Fruit fly (Drosophila melanogaster) whole organism, wandering third instar larva: Measurements from ENCODE around the gene CG11999.
A peak's percentile ranks its signal among the peaks of the same experiment; 100 is the strongest.

ENCODE experiments used
- Abd-B ChIP-seq: fragments of >200 bp; optimal IDR thresholded peaks from 2 replicates; lab custom pipeline; 2017; ENCODE audit warnings: missing biosample characterization, missing genetic modification characterization
- CG9705 ChIP-seq: fragments of 200-800 bp; sonication (Bioruptor generic); optimal IDR thresholded peaks from 2 replicates; lab custom pipeline; 2018; ENCODE audit warnings: missing biosample characterization, mild to moderate bottlenecking, missing genetic modification characterization
- Dfd ChIP-seq: fragments of >200 bp; optimal IDR thresholded peaks from 2 replicates; lab custom pipeline; 2017; ENCODE audit warnings: missing biosample characterization, missing genetic modification characterization
- Rel ChIP-seq, 2 experiments: fragments of 200-800 bp; sonication (Bioruptor generic) in 1 of 2; optimal IDR thresholded peaks; 2 replicates in 1 of 2; 3 replicates in 1 of 2; lab custom pipeline; 2016 to 2019; ENCODE audit warnings: mild to moderate bottlenecking in 2 of 2, missing biosample characterization in 2 of 2, missing genetic modification characterization in 2 of 2, moderate library complexity in 1 of 2
- Sp1 ChIP-seq: fragments of 200-800 bp; sonication (Bioruptor generic); optimal IDR thresholded peaks from 3 replicates; lab custom pipeline; 2019; ENCODE audit warnings: missing biosample characterization, mild to moderate bottlenecking, missing genetic modification characterization, moderate library complexity
- ey ChIP-seq: fragments of 200-800 bp; sonication (Bioruptor generic); optimal IDR thresholded peaks from 2 replicates; lab custom pipeline; 2016; ENCODE audit warnings: missing biosample characterization, missing genetic modification characterization
- fru ChIP-seq: fragments of 200-800 bp; sonication (Bioruptor generic); optimal IDR thresholded peaks from 3 replicates; lab custom pipeline; 2016; ENCODE audit warnings: missing biosample characterization, mild to moderate bottlenecking, missing genetic modification characterization
- jim ChIP-seq: fragments of 175-275, 200-325 bp; sonication (Bioruptor generic); optimal IDR thresholded peaks from 2 replicates; lab custom pipeline; 2016; ENCODE audit warnings: missing biosample characterization, mild to moderate bottlenecking, missing genetic modification characterization
- lola ChIP-seq: fragments of >200 bp; optimal IDR thresholded peaks from 2 replicates; lab custom pipeline; 2017; ENCODE audit warnings: missing biosample characterization, missing genetic modification characterization
- pan ChIP-seq: fragments of >200 bp; optimal IDR thresholded peaks from 2 replicates; lab custom pipeline; 2017
- usp ChIP-seq: fragments of >200 bp; optimal IDR thresholded peaks from 2 replicates; lab custom pipeline; 2017; ENCODE audit warnings: missing biosample characterization, missing genetic modification characterization

dm6 chr3R:5364539-5365273 lies 10.2 kb upstream of the CG11999 start:
- no peak for TF ChIP-seq Rel (GFP tag; optimal IDR thresholded peaks at IDR 0.05; lab: Kevin White, UChicago)
- TF ChIP-seq Rel (tag; optimal IDR thresholded peaks at IDR 0.05; lab: Kevin White, UChicago) = peak; percentile 86
- TF ChIP-seq usp (GFP tag; lab: Kevin White, UChicago) = no peak
- TF ChIP-seq fru (GFP tag; lab: Kevin White, UChicago) = no peak
- no peak for TF ChIP-seq pan (lab: Kevin White, UChicago)
- TF ChIP-seq ey (GFP tag; lab: Kevin White, UChicago) = no peak
- no peak for TF ChIP-seq CG9705 (GFP tag; lab: Kevin White, UChicago)
- no peak for TF ChIP-seq Abd-B (GFP tag; lab: Kevin White, UChicago)
- no peak for TF ChIP-seq jim
- peak; percentile 10 for TF ChIP-seq Sp1
- TF ChIP-seq Dfd (GFP tag; lab: Kevin White, UChicago) = no peak
- no peak for TF ChIP-seq lola
